Worm (Caenorhabditis elegans): ENCODE measurements around the gene ttll-12.

The ttll-12 gene

ce11 chrII:9291632-9292031 lies 47.2 kb upstream of the ttll-12 start, which contains the start of gene acs-7 (continued):
- TF ChIP-seq ceh-62 (tag; optimal IDR thresholded peaks at IDR 0.05) (no peak), hlh-30 (tag; optimal IDR thresholded peaks at IDR 0.05; ENCODE audit: insufficient read depth) (peak; percentile 51), nhr-48 (tag; optimal IDR thresholded peaks at IDR 0.05) (peak; percentile 31), nhr-6 (tag; optimal IDR thresholded peaks at IDR 0.05) (no peak), mxl-3 (GFP tag; optimal IDR thresholded peaks at IDR 0.05) (peak; percentile 59), ceh-44 (GFP tag; IDR thresholded peaks at IDR 0.05) (no peak), lsy-2 (tag; optimal IDR thresholded peaks at IDR 0.05) (no peak)

- TF ChIP-seq dmd-9 (GFP tag; IDR thresholded peaks at IDR 0.05) (no peak), unc-62 (GFP tag; optimal IDR thresholded peaks at IDR 0.05 in 1 of 2) (no peak), unc-62 (tag; optimal IDR thresholded peaks at IDR 0.05) (no peak), unc-130 (GFP tag; optimal IDR thresholded peaks at IDR 0.05) (no peak), mxl-3 (GFP tag; optimal IDR thresholded peaks at IDR 0.05) (no peak), pqm-1 (tag; optimal IDR thresholded peaks at IDR 0.05) (no peak), ceh-28 (tag; optimal IDR thresholded peaks at IDR 0.05) (no peak)
Observed at ce11 chrII:9295678-9296077, 43.1 kb upstream of the ttll-12 start, which contains the start of gene C01G6.9. Gene C01G6.9, minus strand, starts transcription at chrII:9295818.

ce11 chrII:9299679-9300078 lies 39.1 kb upstream of the ttll-12 start:
- TF ChIP-seq hif-1 (tag; optimal IDR thresholded peaks at IDR 0.05) (no peak), saeg-2 (GFP tag; IDR thresholded peaks at IDR 0.05) (no peak), mxl-3 (GFP tag; optimal IDR thresholded peaks at IDR 0.05) (no peak), Y48G9A.11 (GFP tag; IDR thresholded peaks at IDR 0.05) (no peak), unc-62 (GFP tag; optimal IDR thresholded peaks at IDR 0.05 in 1 of 2) (peak in 1 of 2 experiments; percentile 2), unc-62 (tag; optimal IDR thresholded peaks at IDR 0.05) (no peak)

- TF ChIP-seq T26A8.4 (GFP tag; IDR thresholded peaks at IDR 0.05) (no peak), D1046.2 (GFP tag; IDR thresholded peaks at IDR 0.05) (no peak), ztf-11 (tag; optimal IDR thresholded peaks at IDR 0.05) (no peak), F44E2.7 (GFP tag; IDR thresholded peaks at IDR 0.05) (no peak), ceh-20 (GFP tag; IDR thresholded peaks at IDR 0.05) (peak; percentile 41; the same call in 1 of the 2 replicates), hlh-11 (tag; optimal IDR thresholded peaks at IDR 0.05) (peak; percentile 91), zfp-2 (tag; optimal IDR thresholded peaks at IDR 0.05) (no peak), pqm-1 (tag; optimal IDR thresholded peaks at IDR 0.05) (peak; percentile 98), vab-7 (GFP tag; IDR thresholded peaks at IDR 0.05) (no peak), nhr-41 (GFP tag; IDR thresholded peaks at IDR 0.05) (no peak), unc-130 (GFP tag; optimal IDR thresholded peaks at IDR 0.05) (no peak), nhr-102 (tag; optimal IDR thresholded peaks at IDR 0.05) (peak; percentile 38), set-16 (GFP tag; IDR thresholded peaks at IDR 0.05) (no peak), unc-39 (tag; optimal IDR thresholded peaks at IDR 0.05) (no peak), zag-1 (tag; optimal IDR thresholded peaks at IDR 0.05) (no peak), ceh-82 (tag; optimal IDR thresholded peaks at IDR 0.05) (no peak), spr-1 (tag; optimal IDR thresholded peaks at IDR 0.05) (no peak), mdl-1 (tag; optimal IDR thresholded peaks at IDR 0.05) (no peak), mxl-3 (GFP tag; optimal IDR thresholded peaks at IDR 0.05) (no peak), nhr-28 (tag; optimal IDR thresholded peaks at IDR 0.05) (peak; percentile 86), Y5F2A.4 (GFP tag; optimal IDR thresholded peaks at IDR 0.05) (no peak), tra-1 (GFP tag; IDR thresholded peaks at IDR 0.05) (peak; percentile 55), F49E8.2 (tag; optimal IDR thresholded peaks at IDR 0.05; ENCODE audit: borderline replicate concordance) (no peak), hlh-30 (tag; optimal IDR thresholded peaks at IDR 0.05; ENCODE audit: insufficient read depth) (peak; percentile 64), lim-7 (GFP tag; IDR thresholded peaks at IDR 0.05) (no peak), fos-1 (tag; optimal IDR thresholded peaks at IDR 0.05) (no peak), daf-8 (GFP tag; IDR thresholded peaks at IDR 0.05) (no peak), hmg-1.1 (GFP tag; IDR thresholded peaks at IDR 0.05) (no peak), php-3 (GFP tag; IDR thresholded peaks at IDR 0.05) (peak; percentile 93), nhr-48 (tag; optimal IDR thresholded peaks at IDR 0.05) (no peak), duxl-1 (tag; optimal IDR thresholded peaks at IDR 0.05; ENCODE audit: poor library complexity) (no peak), mdt-29 (GFP tag; IDR thresholded peaks at IDR 0.05) (no peak), egl-43 (GFP tag; IDR thresholded peaks at IDR 0.05) (no peak), nhr-77 (tag; optimal IDR thresholded peaks at IDR 0.05) (peak; percentile 27), lin-39 (tag; optimal IDR thresholded peaks at IDR 0.05) (no peak)
Observed at ce11 chrII:9301065-9301464, 37.7 kb upstream of the ttll-12 start.

All from whole organism, L4 larva.